Fruit fly (Drosophila melanogaster): ENCODE measurements around the gene CG4730.

CG4730 gene

DNA sequence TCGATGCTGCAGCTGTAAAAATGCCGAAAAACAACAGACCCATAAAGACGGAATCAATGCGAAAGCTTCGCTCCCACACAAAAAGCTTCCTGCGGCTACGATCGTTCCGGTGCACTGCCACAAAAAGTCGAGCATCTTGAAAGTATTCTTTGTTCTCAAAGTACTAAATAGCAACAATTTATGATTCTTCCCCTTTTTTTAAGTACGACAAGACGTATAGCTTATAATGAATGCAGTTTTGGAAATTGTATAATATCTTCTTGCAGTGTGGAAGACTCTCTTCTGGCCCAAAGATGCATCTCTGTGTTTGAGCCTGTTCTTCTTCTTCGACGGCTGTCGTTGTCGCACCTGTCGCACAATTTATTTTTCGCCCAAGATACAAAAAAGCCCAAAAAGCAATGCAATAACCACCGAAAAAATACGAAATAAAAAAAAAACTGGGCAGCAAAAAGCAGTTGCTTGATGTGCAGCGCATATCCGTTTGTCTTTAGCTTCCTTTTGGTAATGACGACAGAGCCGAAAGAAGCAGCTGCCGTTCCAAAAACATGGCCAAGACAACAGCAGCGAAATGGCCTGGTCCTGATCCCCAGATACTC lies 44.5 kb downstream of the CG4730 start (continued):
- TF ChIP-seq fkh (GFP tag; optimal IDR thresholded peaks at IDR 0.05) (no peak), Eip75B (GFP tag; optimal IDR thresholded peaks at IDR 0.05) (peak; percentile 63), CG10669 (GFP tag; optimal IDR thresholded peaks at IDR 0.05) (no peak), CG6854 (GFP tag; optimal IDR thresholded peaks at IDR 0.05) (peak; percentile 85), Hr4 (GFP tag; optimal IDR thresholded peaks at IDR 0.05) (no peak), OdsH (GFP tag; optimal IDR thresholded peaks at IDR 0.05) (peak; percentile 70), CG9139 (GFP tag; optimal IDR thresholded peaks at IDR 0.05) (no peak), esn (GFP tag; optimal IDR thresholded peaks at IDR 0.05) (peak; percentile 91), CG16779 (tag; optimal IDR thresholded peaks at IDR 0.05) (no peak), fd59A (GFP tag; optimal IDR thresholded peaks at IDR 0.05) (no peak), CG6276 (GFP tag; optimal IDR thresholded peaks at IDR 0.05) (no peak), spab (GFP tag; optimal IDR thresholded peaks at IDR 0.05) (no peak), CG11902 (GFP tag; optimal IDR thresholded peaks at IDR 0.05) (peak; percentile 69), achi (GFP tag; optimal IDR thresholded peaks at IDR 0.05) (peak; percentile 53), CG10631 (GFP tag; optimal IDR thresholded peaks at IDR 0.05) (peak; percentile 42), Hr39 (GFP tag; optimal IDR thresholded peaks at IDR 0.05) (peak; percentile 88), CG31627 (GFP tag; optimal IDR thresholded peaks at IDR 0.05) (peak; percentile 87), acj6 (GFP tag; optimal IDR thresholded peaks at IDR 0.05) (peak; percentile 73)

DNA sequence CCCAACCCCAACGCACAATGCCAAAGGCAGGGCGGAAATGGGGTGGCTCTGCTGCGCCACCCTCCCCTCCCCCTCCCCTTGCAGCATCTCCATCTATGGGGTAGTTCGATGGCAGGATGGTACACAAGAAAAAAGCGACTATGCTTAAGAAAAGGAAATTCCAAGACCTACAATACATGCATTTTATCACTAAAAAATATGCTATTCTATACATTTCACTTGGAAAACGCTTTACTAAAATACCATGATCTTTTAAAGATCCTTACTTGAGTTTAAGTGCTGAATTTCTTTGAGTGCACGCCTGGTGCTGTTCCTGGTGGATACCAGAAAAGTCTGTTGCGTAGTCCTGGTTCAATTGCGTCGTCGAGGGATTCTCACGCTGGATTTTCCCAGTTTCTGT lies 47.4 kb downstream of the CG4730 start:
- TF ChIP-seq CG6276 (GFP tag; optimal IDR thresholded peaks at IDR 0.05) (no peak), fkh (GFP tag; optimal IDR thresholded peaks at IDR 0.05) (no peak), topi (GFP tag; optimal IDR thresholded peaks at IDR 0.05) (peak; percentile 45), fd85E (GFP tag; optimal IDR thresholded peaks at IDR 0.05) (no peak), Eip93F (GFP tag; optimal IDR thresholded peaks at IDR 0.05) (no peak), CG1621 (tag; optimal IDR thresholded peaks at IDR 0.05) (no peak), Eip75B (GFP tag; optimal IDR thresholded peaks at IDR 0.05) (no peak), Hr39 (GFP tag; optimal IDR thresholded peaks at IDR 0.05) (peak; percentile 43), ss (GFP tag; optimal IDR thresholded peaks at IDR 0.05) (peak; percentile 5 to 49), eg (GFP tag; IDR thresholded peaks at IDR 0.05) (no peak), esn (GFP tag; optimal IDR thresholded peaks at IDR 0.05) (peak; percentile 55), CG8632 (GFP tag; optimal IDR thresholded peaks at IDR 0.05) (no peak), cyc (GFP tag; optimal IDR thresholded peaks at IDR 0.05) (peak; percentile 48), CG11294 (GFP tag; IDR thresholded peaks at IDR 0.05) (no peak), CG34406 (GFP tag; optimal IDR thresholded peaks at IDR 0.05) (no peak), Blimp-1 (GFP tag; optimal IDR thresholded peaks at IDR 0.05) (no peak), achi (GFP tag; optimal IDR thresholded peaks at IDR 0.05) (peak; percentile 14), Sox15 (GFP tag; optimal IDR thresholded peaks at IDR 0.05) (peak; percentile 18), Ets21C (GFP tag; optimal IDR thresholded peaks at IDR 0.05) (no peak), CG6808 (GFP tag; optimal IDR thresholded peaks at IDR 0.05) (no peak), CG6792 (GFP tag; optimal IDR thresholded peaks at IDR 0.05) (peak; percentile 47), salr (GFP tag; optimal IDR thresholded peaks at IDR 0.05) (no peak), CG15336 (GFP tag; IDR thresholded peaks at IDR 0.05) (no peak), CG9139 (GFP tag; optimal IDR thresholded peaks at IDR 0.05) (no peak), CG16779 (tag; optimal IDR thresholded peaks at IDR 0.05) (no peak), CG32006 (GFP tag; optimal IDR thresholded peaks at IDR 0.05) (no peak), CG10631 (GFP tag; optimal IDR thresholded peaks at IDR 0.05) (no peak), acj6 (GFP tag; optimal IDR thresholded peaks at IDR 0.05) (peak; percentile 18), CG4318 (GFP tag; optimal IDR thresholded peaks at IDR 0.05) (no peak), CG10669 (GFP tag; optimal IDR thresholded peaks at IDR 0.05) (peak; percentile 19), vri (GFP tag; optimal IDR thresholded peaks at IDR 0.05) (no peak), Gug (GFP tag; IDR thresholded peaks at IDR 0.05) (no peak), Smox (GFP tag; optimal IDR thresholded peaks at IDR 0.05) (peak; percentile 45), OdsH (GFP tag; optimal IDR thresholded peaks at IDR 0.05) (no peak), Sox102F (GFP tag; optimal IDR thresholded peaks at IDR 0.05) (peak; percentile 37), Hr4 (GFP tag; optimal IDR thresholded peaks at IDR 0.05) (no peak), CG6163 (GFP tag; IDR thresholded peaks at IDR 0.05) (peak; percentile 25; the same call in 1 of the 3 replicates), lz (GFP tag; optimal IDR thresholded peaks at IDR 0.05) (peak; percentile 55), Met (GFP tag; optimal IDR thresholded peaks at IDR 0.05) (peak; percentile 46), svp (GFP tag) (peak; percentile 55), CG11762 (GFP tag; optimal IDR thresholded peaks at IDR 0.05; ENCODE audit: insufficient read depth) (peak; percentile 17), CG11902 (GFP tag; optimal IDR thresholded peaks at IDR 0.05) (peak; percentile 33), Hr38 (GFP tag; optimal IDR thresholded peaks at IDR 0.05) (no peak)
